Fruit fly (Drosophila melanogaster): Measurements from ENCODE around the gene Wwox.

Gene Wwox

DNA sequence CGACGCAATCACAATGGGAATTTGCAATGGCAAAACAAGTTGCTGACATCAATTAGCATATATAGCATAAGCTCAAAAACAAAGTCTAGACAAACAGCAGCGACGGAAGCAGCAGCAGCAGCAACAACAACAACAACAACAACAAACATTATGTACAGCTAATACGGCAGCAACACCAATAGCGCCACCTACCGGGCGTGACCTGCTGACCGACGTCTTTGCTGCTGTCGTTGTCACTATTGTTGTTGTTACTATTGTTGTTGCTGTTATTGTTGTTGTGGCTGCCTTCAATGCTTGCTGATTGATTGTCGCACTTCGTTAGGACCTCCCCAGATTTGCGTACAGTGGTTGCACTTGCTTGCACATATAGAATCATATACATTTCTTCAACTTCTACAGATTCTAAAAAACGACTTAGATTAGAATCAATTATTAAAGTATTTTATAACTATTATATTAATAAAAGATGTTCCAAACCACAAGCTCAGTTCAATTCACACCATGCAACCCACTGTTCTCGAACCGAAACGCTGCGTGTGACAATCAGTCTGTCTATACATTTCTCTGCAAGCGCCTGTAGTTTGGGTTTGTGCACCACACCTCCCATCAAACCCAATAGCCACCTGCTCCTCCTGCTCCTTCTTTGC is 50.6 kb downstream of the Wwox start:
- TF ChIP-seq CG32264 (GFP tag; optimal IDR thresholded peaks at IDR 0.05) (no peak), tai (GFP tag; optimal IDR thresholded peaks at IDR 0.05) (no peak), Mio (GFP tag; optimal IDR thresholded peaks at IDR 0.05) (no peak), jim (GFP tag; optimal IDR thresholded peaks at IDR 0.05) (no peak), usp (GFP tag; optimal IDR thresholded peaks at IDR 0.05) (no peak), rgr (GFP tag; optimal IDR thresholded peaks at IDR 0.05) (peak; percentile 18), Rel (GFP tag; optimal IDR thresholded peaks at IDR 0.05) (no peak), Rel (tag; optimal IDR thresholded peaks at IDR 0.05) (no peak), foxo (GFP tag; optimal IDR thresholded peaks at IDR 0.05) (peak in 1 of 2 experiments; percentile 21), OdsH (GFP tag; optimal IDR thresholded peaks at IDR 0.05) (no peak), GATAd (GFP tag; optimal IDR thresholded peaks at IDR 0.05) (no peak), brk (GFP tag; optimal IDR thresholded peaks at IDR 0.05) (no peak), br (GFP tag; optimal IDR thresholded peaks at IDR 0.05) (no peak), Jra (GFP tag; optimal IDR thresholded peaks at IDR 0.05) (no peak), dmrt93B (GFP tag; optimal IDR thresholded peaks at IDR 0.05) (no peak), h (GFP tag; optimal IDR thresholded peaks at IDR 0.05) (peak; percentile 9), ey (GFP tag; optimal IDR thresholded peaks at IDR 0.05) (no peak), Dif (GFP tag; optimal IDR thresholded peaks at IDR 0.05; ENCODE audit: partially characterized antibody) (no peak), Hr78 (GFP tag; optimal IDR thresholded peaks at IDR 0.05) (no peak)

DNA sequence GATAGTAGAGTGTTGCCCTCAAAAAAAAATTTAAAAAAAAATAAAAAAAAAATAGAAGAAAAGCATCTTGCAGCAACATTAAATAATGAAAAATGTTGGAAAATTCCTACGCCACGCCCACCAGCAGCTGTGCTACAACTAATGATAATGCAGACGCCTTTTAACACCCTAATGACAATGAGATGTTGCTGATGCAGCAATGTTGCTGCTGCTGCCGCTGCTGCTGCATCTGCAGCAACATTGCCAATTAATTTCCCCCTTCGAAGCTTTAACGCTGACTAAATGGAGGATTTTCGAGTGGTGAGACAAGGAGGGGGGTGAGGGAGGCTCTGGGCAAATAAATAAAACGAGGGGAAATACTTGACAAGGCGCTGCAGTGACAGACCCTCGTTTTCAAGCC is 51.7 kb downstream of the Wwox start:
- TF ChIP-seq usp (GFP tag; optimal IDR thresholded peaks at IDR 0.05) (no peak), Rel (GFP tag; optimal IDR thresholded peaks at IDR 0.05) (no peak), Rel (tag; optimal IDR thresholded peaks at IDR 0.05) (peak; percentile 7), dl (GFP tag; optimal IDR thresholded peaks at IDR 0.05; ENCODE audit: insufficient read depth in 1 of 2, partially characterized antibody in 2 of 2) (no peak), CrebA (GFP tag; optimal IDR thresholded peaks at IDR 0.05; ENCODE audit: borderline replicate concordance) (no peak), Hr83 (GFP tag; optimal IDR thresholded peaks at IDR 0.05; ENCODE audit: poor library complexity, severe bottlenecking) (no peak), jim (GFP tag; optimal IDR thresholded peaks at IDR 0.05) (no peak), sv (GFP tag; optimal IDR thresholded peaks at IDR 0.05) (no peak)

DNA sequence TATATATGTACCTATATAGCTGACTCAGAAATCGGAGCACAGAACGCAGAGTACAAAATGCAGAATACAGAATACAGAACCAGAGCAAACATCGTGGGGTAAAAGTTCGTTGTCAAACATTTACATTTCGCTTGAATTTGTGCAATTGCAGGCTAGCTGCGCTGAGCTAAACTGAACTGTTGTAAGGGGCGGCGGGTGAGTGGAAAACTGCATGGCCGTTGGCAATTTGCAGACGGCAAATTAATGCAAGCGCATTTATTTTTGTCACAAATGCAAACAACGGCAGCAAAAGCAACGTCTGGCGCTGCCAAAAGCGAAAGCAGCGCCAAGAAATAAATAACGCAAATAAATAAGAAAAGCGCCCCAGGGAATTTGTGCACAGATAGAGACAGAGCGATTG is 52.2 kb downstream of the Wwox start:
- TF ChIP-seq Rel (GFP tag; optimal IDR thresholded peaks at IDR 0.05) (no peak), Rel (tag; optimal IDR thresholded peaks at IDR 0.05) (no peak), woc (GFP tag; optimal IDR thresholded peaks at IDR 0.05) (no peak), tai (GFP tag; optimal IDR thresholded peaks at IDR 0.05) (no peak), OdsH (GFP tag; optimal IDR thresholded peaks at IDR 0.05) (no peak), Dif (GFP tag; optimal IDR thresholded peaks at IDR 0.05; ENCODE audit: partially characterized antibody) (no peak), jim (GFP tag; optimal IDR thresholded peaks at IDR 0.05) (no peak), br (GFP tag; optimal IDR thresholded peaks at IDR 0.05) (no peak), CG32264 (GFP tag; optimal IDR thresholded peaks at IDR 0.05) (no peak), dmrt93B (GFP tag; optimal IDR thresholded peaks at IDR 0.05) (no peak), Myc (optimal IDR thresholded peaks at IDR 0.05) (no peak)

DNA sequence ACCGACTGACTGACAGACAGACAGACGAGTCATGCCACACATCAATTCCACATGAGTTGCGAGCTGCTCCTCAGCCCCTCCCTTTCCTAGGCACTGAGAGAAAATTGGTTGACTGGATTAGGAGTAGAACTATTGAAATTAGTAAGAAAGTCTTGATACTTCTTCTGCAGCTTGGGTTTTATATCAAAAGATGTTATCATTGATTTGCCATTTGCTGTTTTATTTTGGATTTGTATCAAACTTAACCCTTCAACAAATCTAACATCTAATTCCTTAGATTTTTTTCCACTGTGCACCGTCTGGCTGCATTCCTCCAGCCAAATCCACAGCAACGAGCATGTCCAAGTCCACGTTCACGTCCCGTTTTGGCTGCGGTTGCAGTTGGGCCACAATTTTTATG is 54.3 kb downstream of the Wwox start:
- TF ChIP-seq Vsx2 (GFP tag; optimal IDR thresholded peaks at IDR 0.05; ENCODE audit: partially characterized antibody) (no peak), sv (GFP tag; optimal IDR thresholded peaks at IDR 0.05) (no peak), dsf (GFP tag; optimal IDR thresholded peaks at IDR 0.05; ENCODE audit: borderline replicate concordance) (no peak)
